Worm (Caenorhabditis elegans) whole organism, early embryonic: Measurements from ENCODE around the gene ify-1.

ENCODE experiments used
- B0310.2 ChIP-seq: sonication (generic microtip); optimal IDR thresholded peaks from 2 replicates; lab custom pipeline; 2016; ENCODE audit warnings: mild to moderate bottlenecking, missing genetic modification characterization, missing compliant biosample characterization
- F13C5.2 ChIP-seq: sonication (generic microtip); optimal IDR thresholded peaks from 2 replicates; lab custom pipeline; 2017; ENCODE audit warnings: mild to moderate bottlenecking, missing genetic modification characterization, inconsistent platforms, missing compliant biosample characterization
- ama-1 ChIP-seq: fragments of 150-350 bp; optimal IDR thresholded peaks from 2 replicates; lab custom pipeline; 2014
- ceh-36 ChIP-seq: sonication (generic microtip); optimal IDR thresholded peaks from 2 replicates; lab custom pipeline; 2016; ENCODE audit warnings: missing genetic modification characterization, inconsistent platforms, missing compliant biosample characterization
- ets-7 ChIP-seq: sonication (generic microtip); optimal IDR thresholded peaks from 2 replicates; lab custom pipeline; 2016; ENCODE audit warnings: missing genotype, missing genetic modification characterization, missing compliant biosample characterization
- hmbx-1 ChIP-seq: sonication (generic microtip); optimal IDR thresholded peaks from 2 replicates; lab custom pipeline; 2016; ENCODE audit warnings: mild to moderate bottlenecking, missing genetic modification characterization, missing compliant biosample characterization
- hmg-4 ChIP-seq: fragments of 200-800 bp; sonication (Bioruptor generic); optimal IDR thresholded peaks from 2 replicates; lab custom pipeline; 2018; ENCODE audit warnings: mild to moderate bottlenecking, missing genetic modification characterization, missing compliant biosample characterization
- hnd-1 ChIP-seq: sonication (generic microtip); optimal IDR thresholded peaks from 2 replicates; lab custom pipeline; 2016; ENCODE audit warnings: missing genetic modification characterization, missing compliant biosample characterization
- pes-1 ChIP-seq: fragments of 200-800 bp; sonication (Bioruptor generic); IDR thresholded peaks from 2 replicates; pipeline ENCODE4 v1.3.6; 2022; ENCODE audit warnings: missing genetic modification reagents, missing genetic modification characterization, missing compliant biosample characterization
- sea-1 ChIP-seq: fragments of 200-800 bp; sonication (Bioruptor generic); conservative IDR thresholded peaks from 2 replicates; pipeline ENCODE4 v1.3.6; 2022; ENCODE audit warnings: missing genetic modification characterization, missing compliant biosample characterization
- tbx-11 ChIP-seq: fragments of 200-800 bp; sonication (Bioruptor generic); IDR thresholded peaks from 2 replicates; pipeline ENCODE4 v1.3.6; 2022; ENCODE audit warnings: missing genetic modification characterization, missing compliant biosample characterization
- tbx-37 ChIP-seq: fragments of 200-800 bp; sonication (Bioruptor generic); conservative IDR thresholded peaks from 2 replicates; pipeline ENCODE4 v1.3.6; 2022; ENCODE audit warnings: missing genetic modification reagents, missing genetic modification characterization, missing compliant biosample characterization

DNA sequence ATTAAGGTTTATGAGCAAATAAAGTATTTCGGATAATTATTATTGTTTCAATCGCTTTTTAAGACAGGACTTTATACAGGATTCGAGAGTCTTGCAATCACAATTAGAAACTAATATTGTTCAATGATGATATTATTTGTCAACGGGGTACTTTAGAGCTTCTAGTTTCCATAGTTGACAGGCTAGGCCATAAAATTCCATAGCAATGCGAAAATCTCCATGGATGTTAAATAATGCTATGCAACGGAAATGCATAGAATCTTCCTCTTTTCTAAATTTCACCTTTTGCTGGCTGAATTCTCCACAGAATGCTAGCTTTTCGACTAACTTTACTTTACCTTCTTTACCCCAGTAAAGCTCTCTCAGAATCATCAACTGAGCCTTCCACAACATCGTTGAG lies 46.9 kb downstream of the ify-1 start, which contains the start of gene F59A6.3:
- TF ChIP-seq tbx-37 (GFP tag; lab: Robert Waterston, UW) (no peak), ama-1 (lab: Kevin White, UChicago) (no peak), ceh-36 (tag; lab: Kevin White, UChicago) (no peak), ets-7 (tag; lab: Kevin White, UChicago) (no peak), tbx-11 (GFP tag; lab: Robert Waterston, UW) (no peak), sea-1 (GFP tag; lab: Robert Waterston, UW) (no peak), hmbx-1 (tag; lab: Kevin White, UChicago) (no peak), hmg-4 (GFP tag; lab: Kevin White, UChicago) (no peak), F13C5.2 (tag; lab: Kevin White, UChicago) (no peak), pes-1 (GFP tag; lab: Robert Waterston, UW) (no peak), B0310.2 (tag; lab: Kevin White, UChicago) (no peak), hnd-1 (tag; lab: Kevin White, UChicago) (no peak)
